Fruit fly (Drosophila melanogaster) whole organism: ENCODE data around the gene TwdlT.

ENCODE experiments used
- pan ChIP-seq: fragments of >200 bp; optimal IDR thresholded peaks from 2 replicates; lab custom pipeline; 2017
- psq ChIP-seq: fragments of >200 bp; optimal IDR thresholded peaks from 2 replicates; lab custom pipeline; 2017
- usp ChIP-seq: fragments of >200 bp; optimal IDR thresholded peaks from 2 replicates; lab custom pipeline; 2017; ENCODE audit warnings: missing biosample characterization, missing genetic modification characterization, mixed read lengths

dm6 chr3R:27064099-27064498, 15.1 kb downstream of the TwdlT start, which contains the start of gene Nep5:
- TF ChIP-seq pan (lab: Kevin White, UChicago) (no peak), psq (lab: Kevin White, UChicago) (no peak), usp (GFP tag; lab: Kevin White, UChicago) (no peak)
